Fruit fly (Drosophila melanogaster) whole organism, prepupa: ENCODE data around the gene Vinc.
A peak's percentile ranks its signal among the peaks of the same experiment; 100 is the strongest.

Experiments
- CG11294 ChIP-seq: fragments of 200-800 bp; sonication (Bioruptor generic); IDR thresholded peaks from 2 replicates; pipeline ENCODE4 v1.3.6; 2022; ENCODE audit warnings: missing biosample characterization, missing genetic modification characterization
- CG11902 ChIP-seq: fragments of 200-800 bp; sonication (Bioruptor generic); optimal IDR thresholded peaks from 3 replicates; lab custom pipeline; 2016; ENCODE audit warnings: missing biosample characterization, missing genetic modification characterization
- CG15336 ChIP-seq: fragments of 200-800 bp; sonication (Bioruptor generic); IDR thresholded peaks from 2 replicates; pipeline ENCODE4 v1.3.6; 2022; ENCODE audit warnings: missing biosample characterization, missing genetic modification characterization
- CG32006 ChIP-seq: fragments of 200-800 bp; sonication (Bioruptor generic); optimal IDR thresholded peaks from 3 replicates; lab custom pipeline; 2017; ENCODE audit warnings: missing biosample characterization, mild to moderate bottlenecking, missing genetic modification characterization
- CG6854 ChIP-seq: fragments of 200-800 bp; sonication (Bioruptor generic); optimal IDR thresholded peaks from 2 replicates; lab custom pipeline; 2017; ENCODE audit warnings: missing biosample characterization, mild to moderate bottlenecking, missing genetic modification characterization
- CG8119 ChIP-seq: fragments of 200-800 bp; sonication (Bioruptor generic); IDR thresholded peaks from 3 replicates; pipeline ENCODE4 v1.3.6; 2022; ENCODE audit warnings: missing biosample characterization, missing genetic modification characterization
- CG9139 ChIP-seq: fragments of 200-800 bp; sonication (Bioruptor generic); optimal IDR thresholded peaks from 3 replicates; lab custom pipeline; 2017; ENCODE audit warnings: missing biosample characterization, mild to moderate bottlenecking, missing genetic modification characterization
- Eip78C ChIP-seq: fragments of 200-800 bp; sonication (Bioruptor generic); peaks from one replicate; lab custom pipeline; 2016; ENCODE audit warnings: missing biosample characterization, missing genetic modification characterization
- Ets21C ChIP-seq: fragments of 200-800 bp; sonication (Bioruptor generic); optimal IDR thresholded peaks from 3 replicates; lab custom pipeline; 2016; ENCODE audit warnings: missing biosample characterization, missing genetic modification characterization
- Lpt ChIP-seq: fragments of 200-800 bp; sonication (Bioruptor generic); optimal IDR thresholded peaks from 3 replicates; lab custom pipeline; 2016; ENCODE audit warnings: missing biosample characterization, missing genetic modification characterization
- Met ChIP-seq: fragments of 200-800 bp; sonication (Bioruptor generic); optimal IDR thresholded peaks from 3 replicates; lab custom pipeline; 2016; ENCODE audit warnings: missing biosample characterization, missing genetic modification characterization
- Smox ChIP-seq: fragments of 200-800 bp; sonication (Bioruptor generic); optimal IDR thresholded peaks from 3 replicates; lab custom pipeline; 2016; ENCODE audit warnings: missing biosample characterization, missing genetic modification characterization
- Sox14 ChIP-seq: fragments of 200-800 bp; sonication (Bioruptor generic); optimal IDR thresholded peaks from 3 replicates; lab custom pipeline; 2016; ENCODE audit warnings: missing biosample characterization, missing genetic modification characterization
- fd59A ChIP-seq: fragments of 200-800 bp; sonication (Bioruptor generic); optimal IDR thresholded peaks from 2 replicates; lab custom pipeline; 2017; ENCODE audit warnings: missing biosample characterization, mild to moderate bottlenecking, missing genetic modification characterization, missing genetic modification reagents
- fd85E ChIP-seq: fragments of 200-800 bp; sonication (Bioruptor generic); optimal IDR thresholded peaks from 3 replicates; lab custom pipeline; 2016; ENCODE audit warnings: missing biosample characterization, missing genetic modification characterization
- salr ChIP-seq, 2 experiments: fragments of 200-800 bp; sonication (Bioruptor generic); optimal IDR thresholded peaks; 3 replicates each; lab custom pipeline; 2016 to 2018; ENCODE audit warnings: missing biosample characterization in 2 of 2, missing genetic modification characterization in 2 of 2, mild to moderate bottlenecking in 1 of 2
- vri ChIP-seq: fragments of 200-800 bp; sonication (Bioruptor generic); optimal IDR thresholded peaks from 3 replicates; lab custom pipeline; 2016; ENCODE audit warnings: missing biosample characterization, mild to moderate bottlenecking, missing genetic modification characterization

Gene Vinc

DNA sequence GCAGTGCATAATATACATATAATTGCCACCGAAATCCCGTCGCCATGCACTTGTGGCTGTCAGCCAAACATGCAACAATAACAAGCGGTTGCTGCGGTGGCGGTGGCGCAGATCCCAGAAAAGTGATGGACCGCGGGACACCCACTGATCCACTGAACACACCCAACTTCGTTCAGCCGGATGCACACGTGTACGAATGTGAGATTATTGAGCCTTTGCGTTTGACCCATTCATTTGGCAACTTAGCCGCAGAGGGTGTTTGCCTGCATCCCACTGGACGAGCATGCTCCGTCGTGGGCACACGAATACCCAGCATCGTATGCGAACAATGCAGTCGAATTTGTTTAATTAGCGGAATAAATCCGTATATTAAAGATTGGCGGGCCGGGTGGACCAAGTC, 57.0 kb downstream of the Vinc start (continued):
- TF ChIP-seq CG8119 (GFP tag; lab: Robert Waterston, UW) (peak; percentile 66), CG15336 (GFP tag; lab: Robert Waterston, UW) (peak; percentile 72), CG6854 (GFP tag; lab: Kevin White, UChicago) (no peak), CG9139 (no peak), CG11902 (no peak), CG11294 (GFP tag; lab: Robert Waterston, UW) (peak; percentile 23; the same call in 1 of the 2 replicates), vri (GFP tag; lab: Kevin White, UChicago) (no peak), Lpt (GFP tag; lab: Kevin White, UChicago) (peak; percentile 35), salr (GFP tag; optimal IDR thresholded peaks at IDR 0.05; lab: Kevin White, UChicago) (no peak), Eip78C (GFP tag; lab: Kevin White, UChicago) (peak; percentile 14), Ets21C (GFP tag; lab: Kevin White, UChicago) (no peak), Smox (GFP tag; lab: Kevin White, UChicago) (no peak), Met (GFP tag; lab: Kevin White, UChicago) (no peak), fd85E (no peak), CG32006 (peak; percentile 62), Sox14 (GFP tag; lab: Kevin White, UChicago) (no peak), fd59A (GFP tag; lab: Kevin White, UChicago) (no peak)
